In genomic region chr3R:14658170-14658569, dm6 we compare ENCODE assay signal across 3 fruit fly cellular contexts.
TF ChIP-seq lines count a peak whose summit lies in the region.

No protein-coding gene starts in this region.

- TF ChIP-seq CTCF in whole organism, embryonic (GFP tag; optimal IDR thresholded peaks at IDR 0.05; lab: Kevin White, UChicago) = no peak

TF ChIP-seq in whole organism, embryonic, 481 proteins besides CTCF, POLR2A, EP300 and RAD21:
- no peak for TF ChIP-seq Ssrp (tag; optimal IDR thresholded peaks at IDR 0.05; lab: Kevin White, UChicago)
- TF ChIP-seq Med (GFP tag; lab: Kevin White, UChicago) = peak; percentile 46
- peak; percentile 52 for TF ChIP-seq sens (GFP tag; lab: Kevin White, UChicago)
- TF ChIP-seq crol (GFP tag; IDR thresholded peaks at IDR 0.05; lab: Robert Waterston, UW) = no peak

TF ChIP-seq in whole organism, prepupa, 60 proteins besides CTCF, POLR2A, EP300 and RAD21:
- TF ChIP-seq svp (GFP tag; lab: Kevin White, UChicago) = peak; percentile 56
- TF ChIP-seq Lpt (GFP tag; optimal IDR thresholded peaks at IDR 0.05; lab: Kevin White, UChicago) = no peak

TF ChIP-seq in whole organism, wandering third instar larva, 38 proteins besides CTCF, POLR2A, EP300 and RAD21:
- TF ChIP-seq Mio (GFP tag; optimal IDR thresholded peaks at IDR 0.05; lab: Kevin White, UChicago) (no peak), Rel (GFP tag; optimal IDR thresholded peaks at IDR 0.05; lab: Kevin White, UChicago) (no peak), Rel (tag; optimal IDR thresholded peaks at IDR 0.05; lab: Kevin White, UChicago) (peak; percentile 95)
